Worm (Caenorhabditis elegans): ENCODE results near the gene R07B7.6.

R07B7.6 gene

DNA sequence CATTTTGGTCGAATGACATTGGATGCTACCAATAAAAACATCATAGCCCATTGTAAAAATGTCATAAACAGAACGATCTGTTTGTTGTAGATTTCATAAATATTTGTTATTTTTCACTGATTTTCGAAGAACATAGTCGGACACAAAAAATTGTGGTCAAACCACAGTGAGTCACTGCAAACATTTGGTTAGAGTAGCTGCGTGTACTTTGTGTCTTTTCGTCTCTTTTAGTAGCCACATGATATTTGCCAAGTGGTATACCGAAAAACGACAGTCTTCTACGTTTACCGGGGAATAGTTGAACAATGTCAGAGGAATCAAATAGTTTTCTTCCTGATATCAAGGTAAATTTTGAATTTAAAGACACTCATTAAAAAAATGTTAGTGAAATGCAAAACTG, 17.0 kb upstream of the R07B7.6 start, which contains the start of gene nhr-206 (continued):
- TF ChIP-seq elt-1 (tag; optimal IDR thresholded peaks at IDR 0.05) = no peak
- TF ChIP-seq peb-1 (tag; optimal IDR thresholded peaks at IDR 0.05) = no peak
- TF ChIP-seq ama-1 (optimal IDR thresholded peaks at IDR 0.05) = no peak
- TF ChIP-seq blmp-1 (tag; optimal IDR thresholded peaks at IDR 0.05; ENCODE audit: insufficient read depth) = no peak

ce11 chrV:12088773-12089172, 14.0 kb upstream of the R07B7.6 start, which contains the start of gene R07B7.12:
Gene R07B7.12, plus strand, starts transcription at chrV:12089073.
- TF ChIP-seq unc-62 (GFP tag; optimal IDR thresholded peaks at IDR 0.05) = no peak
- no peak for TF ChIP-seq F13H6.1 (tag; optimal IDR thresholded peaks at IDR 0.05)
- no peak for TF ChIP-seq fos-1 (tag; optimal IDR thresholded peaks at IDR 0.05)
- TF ChIP-seq ztf-1 (GFP tag; conservative IDR thresholded peaks at IDR 0.05) = no peak
- no peak for TF ChIP-seq R02D3.7 (tag; optimal IDR thresholded peaks at IDR 0.05)
- no peak for TF ChIP-seq unc-39 (tag; optimal IDR thresholded peaks at IDR 0.05)
- TF ChIP-seq nhr-77 (tag; optimal IDR thresholded peaks at IDR 0.05) = no peak
- TF ChIP-seq lin-13 (GFP tag; optimal IDR thresholded peaks at IDR 0.05) = no peak
- no peak for TF ChIP-seq crh-2 (tag; optimal IDR thresholded peaks at IDR 0.05)

DNA sequence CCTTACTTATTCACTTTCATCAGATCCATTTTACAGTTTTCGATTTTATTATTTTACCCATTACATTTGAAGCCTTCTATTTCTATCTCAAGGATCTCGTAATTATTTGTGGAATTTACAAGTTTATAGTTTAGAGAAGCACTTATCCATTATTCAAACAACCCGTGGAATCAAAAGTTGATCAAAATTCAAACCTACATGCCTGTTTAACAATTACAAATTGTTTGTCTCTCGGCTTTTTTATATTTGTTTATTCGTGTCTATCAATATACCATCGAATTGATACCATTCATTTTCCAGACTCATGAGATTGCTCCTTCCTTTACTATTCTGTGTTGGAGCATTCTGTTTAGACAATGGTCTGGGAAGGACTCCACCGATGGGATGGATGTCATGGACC, 12.1 kb upstream of the R07B7.6 start, which contains the start of gene gana-1:
Gene gana-1, plus strand, starts transcription at position 301 of the 400 bp plus-strand sequence.
- no peak for TF ChIP-seq nhr-21 (tag; optimal IDR thresholded peaks at IDR 0.05)
- no peak for TF ChIP-seq C34F6.9 (tag; optimal IDR thresholded peaks at IDR 0.05)
- TF ChIP-seq elt-3 (tag; optimal IDR thresholded peaks at IDR 0.05) = no peak
- TF ChIP-seq mab-5 (tag; optimal IDR thresholded peaks at IDR 0.05) = no peak

ce11 chrV:12085867-12086634, 11.3 kb upstream of the R07B7.6 start:
- TF ChIP-seq mab-5 (tag; optimal IDR thresholded peaks at IDR 0.05) (no peak), fos-1 (tag; optimal IDR thresholded peaks at IDR 0.05) (peak; percentile 16)

DNA sequence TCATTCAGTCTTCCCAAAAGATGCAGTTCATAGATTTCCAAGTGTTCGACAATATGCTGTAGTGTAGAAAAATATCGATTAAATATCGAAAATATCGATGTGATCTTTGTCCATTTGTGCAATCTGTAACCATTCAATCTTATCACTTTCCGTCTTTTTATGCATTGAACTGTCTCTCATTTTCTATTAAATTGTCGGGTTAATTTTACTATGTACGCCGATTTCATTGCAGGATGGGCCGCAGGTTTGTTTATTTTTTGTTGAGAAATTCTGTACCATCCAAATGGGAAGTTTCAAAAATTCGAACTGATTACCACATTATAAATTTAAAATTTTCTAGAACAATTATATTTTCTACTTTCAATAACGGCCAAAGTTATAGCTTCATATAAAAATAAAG, 9.4 kb upstream of the R07B7.6 start, which contains the start of gene R07B7.8:
Gene R07B7.8, minus strand, starts transcription at position 101 of the 400 bp plus-strand sequence.
- no peak for TF ChIP-seq nhr-77 (tag; optimal IDR thresholded peaks at IDR 0.05)
- TF ChIP-seq dmd-4 (tag; optimal IDR thresholded peaks at IDR 0.05) = no peak
- TF ChIP-seq lin-11 (tag; optimal IDR thresholded peaks at IDR 0.05) = no peak
- TF ChIP-seq Y55F3AM.14 (GFP tag; optimal IDR thresholded peaks at IDR 0.05) = no peak
- no peak for TF ChIP-seq unc-55 (GFP tag; optimal IDR thresholded peaks at IDR 0.05)
- TF ChIP-seq lsy-2 (tag; optimal IDR thresholded peaks at IDR 0.05) = no peak
- TF ChIP-seq sem-4 (tag; optimal IDR thresholded peaks at IDR 0.05) = no peak
- no peak for TF ChIP-seq peb-1 (tag; optimal IDR thresholded peaks at IDR 0.05)
- TF ChIP-seq mab-5 (tag; optimal IDR thresholded peaks at IDR 0.05) = no peak

- TF ChIP-seq nhr-10 (tag; optimal IDR thresholded peaks at IDR 0.05) (no peak), mbf-1 (tag; optimal IDR thresholded peaks at IDR 0.05) (no peak), blmp-1 (tag; optimal IDR thresholded peaks at IDR 0.05; ENCODE audit: insufficient read depth) (no peak), lin-39 (tag; optimal IDR thresholded peaks at IDR 0.05) (no peak), nhr-11 (tag; optimal IDR thresholded peaks at IDR 0.05) (no peak), sma-9 (GFP tag; optimal IDR thresholded peaks at IDR 0.05) (peak; percentile 0), sma-9 (tag; optimal IDR thresholded peaks at IDR 0.05) (no peak), aly-2 (tag; optimal IDR thresholded peaks at IDR 0.05) (no peak), ama-1 (optimal IDR thresholded peaks at IDR 0.05) (no peak), unc-62 (GFP tag; optimal IDR thresholded peaks at IDR 0.05) (no peak), crh-2 (tag; optimal IDR thresholded peaks at IDR 0.05) (peak; percentile 12)
These were observed 8.1 kb upstream of the R07B7.6 start, which contains the start of gene R07B7.10 for ce11 chrV:12082932-12083331. Gene R07B7.10, plus strand, starts transcription at chrV:12083216.

- TF ChIP-seq lin-13 (GFP tag; optimal IDR thresholded peaks at IDR 0.05) (no peak), nhr-237 (tag; optimal IDR thresholded peaks at IDR 0.05) (no peak), nhr-11 (tag; optimal IDR thresholded peaks at IDR 0.05) (no peak), ceh-82 (tag; optimal IDR thresholded peaks at IDR 0.05) (no peak), mbf-1 (tag; optimal IDR thresholded peaks at IDR 0.05) (no peak), gmeb-1 (tag; optimal IDR thresholded peaks at IDR 0.05) (no peak), crh-2 (tag; optimal IDR thresholded peaks at IDR 0.05) (no peak), unc-39 (tag; optimal IDR thresholded peaks at IDR 0.05) (no peak), sem-4 (tag; optimal IDR thresholded peaks at IDR 0.05) (no peak), nhr-25 (tag; optimal IDR thresholded peaks at IDR 0.05) (no peak), fos-1 (tag; optimal IDR thresholded peaks at IDR 0.05) (no peak)
These were observed 5.5 kb upstream of the R07B7.6 start, which contains the start of gene R07B7.9 for ce11 chrV:12080274-12080673. Gene R07B7.9, minus strand, starts transcription at chrV:12080374.
